Worm (Caenorhabditis elegans): ENCODE data around the gene prmn-1.
"Not testable (repeated sequence)": the region's sequence is repeated elsewhere in the genome, so short reads cannot be mapped to it uniquely, and the experiment has no call there.

Gene prmn-1

DNA sequence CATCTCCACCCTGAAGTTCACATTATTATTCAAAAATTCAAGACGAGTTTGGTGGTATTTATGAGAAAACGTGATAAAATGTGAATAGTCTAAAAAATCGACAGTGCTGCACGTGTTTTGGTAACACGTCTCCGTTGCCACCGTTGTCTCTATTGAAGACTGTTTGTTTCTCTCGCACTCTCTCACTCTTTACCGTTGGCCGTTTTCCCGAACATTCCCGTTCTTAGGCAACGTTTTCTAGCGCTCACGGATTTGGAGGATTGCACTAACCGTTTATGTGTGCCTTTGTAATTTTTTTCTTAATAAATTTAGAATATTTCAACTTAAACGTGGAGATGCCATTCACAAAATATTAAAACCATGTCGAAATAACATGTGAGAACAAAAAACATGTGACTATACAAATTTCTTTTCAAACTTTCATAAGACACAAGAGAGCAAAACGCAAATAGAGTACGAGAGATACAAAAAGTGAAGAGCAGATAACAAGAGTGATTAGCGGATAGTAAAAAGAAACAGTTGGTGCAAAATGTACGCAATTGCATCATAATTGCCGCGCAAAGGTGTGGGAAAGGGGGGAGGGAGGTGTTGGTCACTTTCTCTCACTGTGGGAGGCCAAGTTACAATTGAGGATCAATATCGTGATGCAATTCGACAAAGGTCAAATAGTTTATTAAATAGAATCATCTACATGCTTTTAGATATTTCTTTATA lies 30.1 kb downstream of the prmn-1 start, which contains the start of gene pek-1:
pek-1 (minus strand) TSS at position 51 of the 714 bp plus-strand sequence.
- no peak for TF ChIP-seq unc-62 (GFP tag; optimal IDR thresholded peaks at IDR 0.05)

DNA sequence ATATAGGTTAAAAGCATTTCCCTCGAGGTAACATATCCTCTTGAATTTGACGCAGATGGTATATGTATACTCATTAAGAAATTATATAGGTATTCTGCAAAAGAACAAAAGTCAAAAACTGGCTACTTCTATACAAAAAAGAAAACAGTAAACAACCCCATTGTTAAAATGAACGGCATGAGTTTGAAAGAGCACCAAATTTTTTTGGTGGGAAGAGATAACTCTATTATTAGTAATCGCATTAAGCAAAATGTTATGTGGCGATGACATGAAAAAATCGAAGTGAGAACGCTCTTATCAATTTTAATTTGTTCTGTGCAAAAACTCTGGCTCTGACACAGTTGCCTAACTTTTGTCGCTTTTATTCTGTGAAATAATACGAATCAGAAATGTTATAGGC lies 33.8 kb downstream of the prmn-1 start, which contains the start of gene F46C3.2:
F46C3.2 (minus strand) TSS at position 101 of the 400 bp plus-strand sequence.
- no peak for TF ChIP-seq unc-62 (GFP tag; optimal IDR thresholded peaks at IDR 0.05)

DNA sequence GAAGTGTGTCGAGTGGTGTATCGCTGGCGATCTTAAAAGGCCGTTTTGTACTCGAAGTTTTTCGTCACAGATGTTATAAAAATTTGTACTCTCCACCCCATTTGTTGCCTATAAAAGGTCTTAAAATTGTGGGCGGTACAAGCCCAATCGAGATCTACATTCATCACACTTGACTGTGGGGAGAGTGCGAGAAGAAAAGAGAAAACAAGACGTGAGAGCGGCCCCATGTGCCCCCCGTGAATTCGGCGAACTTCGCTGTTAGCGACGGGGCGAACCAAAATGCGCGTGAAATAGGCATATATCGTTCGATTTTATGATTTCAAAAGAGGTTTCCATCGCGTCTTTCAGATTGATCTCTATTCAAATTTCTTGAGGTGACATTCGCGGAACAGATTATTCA lies 35.1 kb downstream of the prmn-1 start, which contains the start of gene F46C3.6:
F46C3.6 (minus strand) TSS at position 87 of the 400 bp plus-strand sequence.
- TF ChIP-seq unc-62 (GFP tag; optimal IDR thresholded peaks at IDR 0.05): no peak

DNA sequence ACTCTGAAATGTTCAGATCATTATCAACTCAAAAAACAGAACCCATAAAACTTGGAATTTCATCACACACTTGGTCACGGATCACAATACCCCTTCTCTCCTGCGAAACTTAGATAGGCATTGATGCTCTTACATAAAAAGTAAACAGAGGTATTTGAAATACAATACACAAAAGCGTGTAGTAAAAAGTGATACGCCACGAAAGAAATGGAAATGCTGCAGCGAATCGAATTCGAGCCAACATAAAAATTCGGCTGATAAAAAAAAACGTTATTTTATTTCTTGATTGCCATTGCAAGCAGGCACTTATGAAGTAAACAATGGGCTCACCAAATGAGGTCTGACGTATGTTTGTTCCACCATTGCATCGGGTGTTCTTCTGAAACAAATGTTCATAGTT lies 41.8 kb downstream of the prmn-1 start:
- TF ChIP-seq unc-62 (GFP tag; optimal IDR thresholded peaks at IDR 0.05): no peak

DNA sequence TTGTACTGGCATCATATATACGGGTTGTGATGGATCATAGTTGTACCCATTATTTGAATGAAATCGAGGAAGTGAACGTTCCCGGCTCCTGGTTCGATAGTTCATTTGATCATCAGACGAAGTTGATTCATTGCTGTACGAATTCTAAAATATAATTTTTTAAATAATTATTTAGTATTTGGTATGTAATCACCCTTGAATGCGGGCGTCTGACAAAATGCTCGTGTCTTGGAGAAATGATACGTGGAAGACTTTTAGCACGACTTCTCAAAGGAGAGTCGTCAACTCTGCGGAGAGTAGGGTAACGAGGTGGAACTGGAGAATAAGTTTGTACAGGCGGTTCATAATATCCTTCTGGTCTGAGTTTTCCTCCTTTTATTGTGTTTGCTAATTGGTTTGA lies 42.7 kb downstream of the prmn-1 start:
- TF ChIP-seq unc-62 (GFP tag; optimal IDR thresholded peaks at IDR 0.05): no peak

DNA sequence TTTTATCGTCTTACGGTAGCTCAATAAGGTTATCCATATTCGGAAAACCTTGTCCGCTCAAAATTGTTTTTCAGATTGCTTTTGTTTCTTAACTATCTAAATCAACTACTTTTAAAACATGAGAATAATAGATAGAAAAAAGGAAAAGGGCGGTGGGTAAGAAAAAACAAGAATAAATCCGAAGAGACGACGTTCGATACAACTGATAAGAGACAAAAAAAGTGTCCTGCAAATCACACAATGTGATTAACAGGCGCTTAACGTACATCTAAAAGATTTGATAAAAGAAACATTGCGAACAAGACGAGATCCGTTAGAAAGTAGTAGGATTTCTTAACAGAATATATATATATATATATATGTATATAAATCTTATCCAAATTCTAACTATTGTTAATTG lies 48.6 kb downstream of the prmn-1 start, which contains the start of gene hum-4:
hum-4 (minus strand) TSS at position 101 of the 400 bp plus-strand sequence.
- TF ChIP-seq unc-62 (GFP tag; optimal IDR thresholded peaks at IDR 0.05): no peak

DNA sequence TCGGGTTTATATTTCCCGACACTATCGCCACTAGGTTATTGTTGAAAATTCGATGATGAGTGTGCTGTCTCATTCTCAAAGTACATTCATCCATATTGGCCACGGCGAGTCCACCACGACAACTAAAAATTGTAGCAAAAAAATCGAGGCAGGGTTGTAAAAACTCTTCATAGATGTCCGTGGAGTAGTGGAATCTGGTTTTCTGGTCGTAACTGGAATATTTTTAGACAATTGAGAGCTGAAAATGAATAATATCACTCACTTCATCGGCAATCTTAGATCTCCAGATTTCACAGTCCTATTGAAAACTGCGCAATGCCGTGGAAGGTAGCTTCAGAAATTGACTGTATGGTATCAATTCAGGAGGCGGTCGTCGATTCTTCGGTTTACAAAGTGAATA lies 50.6 kb downstream of the prmn-1 start:
- TF ChIP-seq unc-62 (GFP tag; optimal IDR thresholded peaks at IDR 0.05): no peak

DNA sequence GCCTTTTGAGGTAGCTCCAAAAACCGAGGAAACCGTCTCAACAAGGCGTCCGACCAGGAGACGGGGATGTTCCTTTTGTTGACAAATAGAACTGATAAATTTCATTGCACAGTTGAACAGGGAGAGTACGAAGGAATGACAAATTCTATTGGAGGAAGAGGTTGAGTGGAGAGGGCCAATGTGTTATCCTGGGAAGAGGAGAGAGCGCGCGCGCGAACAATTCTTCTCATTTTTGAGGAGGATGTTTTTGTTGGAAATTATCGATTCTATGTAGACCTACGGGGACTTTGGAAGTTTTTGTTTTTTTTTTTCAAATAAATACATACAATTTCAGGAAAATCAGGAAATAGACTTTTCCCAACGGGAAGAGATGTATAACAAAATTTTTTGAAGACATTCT lies 52.8 kb downstream of the prmn-1 start:
- TF ChIP-seq unc-62 (GFP tag; optimal IDR thresholded peaks at IDR 0.05): no peak

DNA sequence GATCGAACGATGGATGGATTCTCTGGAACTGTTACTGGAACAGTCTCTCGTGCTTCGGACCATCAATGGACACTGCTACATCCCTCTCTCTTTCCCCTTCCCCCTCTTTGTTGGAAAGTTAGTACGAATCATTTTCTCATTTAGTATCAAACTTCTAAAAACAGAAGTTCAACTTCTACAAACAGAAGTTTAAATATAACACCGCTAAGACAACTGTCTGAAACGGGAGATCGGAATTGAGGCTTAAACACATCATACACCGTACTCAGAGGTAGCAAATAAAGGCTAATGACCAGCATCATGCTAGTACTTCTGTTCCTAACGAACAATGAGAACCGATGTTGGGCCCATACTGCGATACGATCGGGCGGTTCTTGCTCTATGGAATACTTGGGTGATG lies 54.9 kb downstream of the prmn-1 start, which contains the start of gene F46C3.7:
F46C3.7 (plus strand) TSS at position 301 of the 400 bp plus-strand sequence.
- not testable (repeated sequence) for TF ChIP-seq unc-62 (GFP tag; optimal IDR thresholded peaks at IDR 0.05)

Data from whole organism, dauer.